Worm (Caenorhabditis elegans): ENCODE data around the gene morc-1.

DNA sequence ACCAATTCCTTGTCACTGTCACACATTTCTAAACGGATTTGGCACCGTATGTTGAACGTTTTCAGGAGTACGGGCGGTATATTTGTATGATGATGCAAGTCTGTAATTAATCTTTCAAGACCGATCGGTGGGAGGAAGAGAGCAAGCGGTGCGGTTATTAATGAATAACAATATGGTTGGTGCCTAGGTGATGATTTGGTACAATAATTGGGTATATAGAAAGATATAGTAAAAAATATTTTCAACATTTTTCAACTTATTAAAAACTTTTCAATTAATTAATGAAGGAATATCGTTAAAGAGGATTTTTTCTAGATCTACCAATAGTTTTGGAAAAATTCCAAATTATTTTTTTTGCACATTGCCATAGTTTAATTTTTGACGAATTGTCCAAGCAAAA lies 37.8 kb upstream of the morc-1 start, which contains the start of gene cnd-1:
- TF ChIP-seq skn-1 (tag; optimal IDR thresholded peaks at IDR 0.05) (no peak), egl-27 (tag; optimal IDR thresholded peaks at IDR 0.05) (no peak), nhr-28 (tag; optimal IDR thresholded peaks at IDR 0.05) (no peak), jun-1 (tag; optimal IDR thresholded peaks at IDR 0.05) (no peak), elt-2 (tag; optimal IDR thresholded peaks at IDR 0.05) (no peak), R02D3.7 (tag; optimal IDR thresholded peaks at IDR 0.05) (no peak), daf-12 (tag; optimal IDR thresholded peaks at IDR 0.05) (no peak), nhr-76 (tag; optimal IDR thresholded peaks at IDR 0.05) (no peak), egl-5 (tag; optimal IDR thresholded peaks at IDR 0.05) (no peak), nhr-12 (tag; optimal IDR thresholded peaks at IDR 0.05) (no peak), elt-3 (tag; optimal IDR thresholded peaks at IDR 0.05) (no peak), fkh-10 (GFP tag; optimal IDR thresholded peaks at IDR 0.05) (no peak)
